Fruit fly (Drosophila melanogaster) whole organism, embryonic: ENCODE data around the gene MED14.

ENCODE experiments used
- Abd-B ChIP-seq: fragments of 200-800 bp; sonication (Bioruptor generic); optimal IDR thresholded peaks from 2 replicates; lab custom pipeline; 2018; ENCODE audit warnings: missing biosample characterization, mild to moderate bottlenecking, missing genetic modification characterization, moderate library complexity
- Atf6 ChIP-seq: fragments of 200-800 bp; sonication (Bioruptor generic); IDR thresholded peaks from 2 replicates; pipeline ENCODE4 v1.3.6; 2022; ENCODE audit warnings: missing biosample characterization, missing genetic modification characterization
- CG10267 ChIP-seq: fragments of 200-800 bp; sonication (Bioruptor generic); optimal IDR thresholded peaks from 2 replicates; lab custom pipeline; 2018; ENCODE audit warnings: missing biosample characterization, mild to moderate bottlenecking, missing genetic modification characterization, moderate library complexity
- CG10462 ChIP-seq: fragments of 200-800 bp; sonication (Bioruptor generic); optimal IDR thresholded peaks from 2 replicates; lab custom pipeline; 2016; ENCODE audit warnings: missing biosample characterization, missing genetic modification characterization
- CG11247 ChIP-seq: fragments of 200-800 bp; sonication (Bioruptor generic); IDR thresholded peaks from 2 replicates; pipeline ENCODE4 v1.3.6; 2022; ENCODE audit warnings: missing biosample characterization, missing genetic modification characterization
- CG11398 ChIP-seq: fragments of 200-800 bp; sonication (Bioruptor generic); optimal IDR thresholded peaks from 2 replicates; lab custom pipeline; 2016; ENCODE audit warnings: missing biosample characterization, missing genetic modification characterization
- CG11695 ChIP-seq: fragments of 200-800 bp; sonication (Bioruptor generic); IDR thresholded peaks from 3 replicates; pipeline ENCODE4 v1.3.6; 2022; ENCODE audit warnings: missing biosample characterization, missing genetic modification characterization
- CG14441 ChIP-seq: fragments of 200-800 bp; sonication (Bioruptor generic); IDR thresholded peaks from 2 replicates; pipeline ENCODE4 v1.3.6; 2022; ENCODE audit warnings: missing biosample characterization, missing genetic modification characterization
- CG14667 ChIP-seq: fragments of 200-800 bp; sonication (Bioruptor generic); IDR thresholded peaks from 2 replicates; pipeline ENCODE4 v1.3.6; 2022; ENCODE audit warnings: missing biosample characterization, missing genetic modification characterization
- CG14860 ChIP-seq: fragments of 200-800 bp; sonication (Bioruptor generic); IDR thresholded peaks from 3 replicates; pipeline ENCODE4 v1.3.6; 2022; ENCODE audit warnings: missing biosample characterization, missing genetic modification characterization; ENCODE audit not compliant: partially characterized antibody
- CG17361 ChIP-seq: fragments of 200-800 bp; sonication (Bioruptor generic); IDR thresholded peaks from 3 replicates; pipeline ENCODE4 v1.3.6; 2022; ENCODE audit warnings: missing biosample characterization, missing genetic modification characterization
- CG2199 ChIP-seq: fragments of 200-800 bp; sonication (Bioruptor generic); IDR thresholded peaks from 3 replicates; pipeline ENCODE4 v1.3.6; 2022; ENCODE audit warnings: missing biosample characterization, missing genetic modification characterization
- CG31388 ChIP-seq: fragments of 200-800 bp; sonication (Bioruptor generic); optimal IDR thresholded peaks from 2 replicates; lab custom pipeline; 2016; ENCODE audit warnings: missing biosample characterization, missing genetic modification characterization
- CG3163 ChIP-seq: fragments of 200-800 bp; sonication (Bioruptor generic); optimal IDR thresholded peaks from 3 replicates; lab custom pipeline; 2016; ENCODE audit warnings: missing biosample characterization, missing genetic modification characterization
- CG34422 ChIP-seq: fragments of 200-800 bp; sonication (Bioruptor generic); IDR thresholded peaks from 3 replicates; pipeline ENCODE4 v1.3.6; 2022; ENCODE audit warnings: missing biosample characterization, missing genetic modification characterization
- CG4424 ChIP-seq: fragments of 200-800 bp; sonication (Bioruptor generic); optimal IDR thresholded peaks from 3 replicates; lab custom pipeline; 2016; ENCODE audit warnings: missing biosample characterization, missing genetic modification characterization
- CG6854 ChIP-seq: fragments of 200-800 bp; sonication (Bioruptor generic); optimal IDR thresholded peaks from 3 replicates; lab custom pipeline; 2017; ENCODE audit warnings: missing biosample characterization, mild to moderate bottlenecking, missing genetic modification characterization
- CG7556 ChIP-seq: fragments of 200-800 bp; sonication (Bioruptor generic); optimal IDR thresholded peaks from 2 replicates; lab custom pipeline; 2017; ENCODE audit warnings: missing biosample characterization, mild to moderate bottlenecking, missing genetic modification characterization
- CG8281 ChIP-seq: fragments of 200-800 bp; sonication (Bioruptor generic); optimal IDR thresholded peaks from 2 replicates; lab custom pipeline; 2018; ENCODE audit warnings: missing biosample characterization, mild to moderate bottlenecking, missing genetic modification characterization, moderate library complexity
- CG8388 ChIP-seq: fragments of 200-800 bp; sonication (Bioruptor generic); optimal IDR thresholded peaks from 2 replicates; lab custom pipeline; 2019; ENCODE audit warnings: missing biosample characterization, mild to moderate bottlenecking, missing genetic modification characterization, moderate library complexity
- CG8478 ChIP-seq: fragments of >200 bp; optimal IDR thresholded peaks from 2 replicates; lab custom pipeline; 2018
- CG9437 ChIP-seq: fragments of 200-800 bp; sonication (Bioruptor generic); optimal IDR thresholded peaks from 2 replicates; lab custom pipeline; 2018; ENCODE audit warnings: missing biosample characterization, mild to moderate bottlenecking, missing genetic modification characterization
- Hr51 ChIP-seq, 2 experiments: fragments of 200-800 bp; sonication (Bioruptor generic); optimal IDR thresholded peaks; 2 replicates in 1 of 2; 3 replicates in 1 of 2; lab custom pipeline; 2016 to 2018; ENCODE audit warnings: missing biosample characterization in 2 of 2, missing genetic modification characterization in 2 of 2, mild to moderate bottlenecking in 1 of 2, moderate library complexity in 1 of 2
- Hsf ChIP-seq: fragments of 200-800 bp; sonication (Bioruptor generic); optimal IDR thresholded peaks from 3 replicates; lab custom pipeline; 2016; ENCODE audit warnings: missing biosample characterization, missing genetic modification characterization
- Lpt ChIP-seq: fragments of >200 bp; optimal IDR thresholded peaks from 2 replicates; lab custom pipeline; 2018; ENCODE audit warnings: missing biosample characterization, missing genetic modification characterization
- MBD-R2 ChIP-seq: fragments of 200-800 bp; sonication (Bioruptor generic); IDR thresholded peaks from 2 replicates; pipeline ENCODE4 v1.3.6; 2022; ENCODE audit warnings: missing biosample characterization, missing genetic modification characterization
- Oli ChIP-seq: fragments of 200-800 bp; sonication (Bioruptor generic); optimal IDR thresholded peaks from 2 replicates; lab custom pipeline; 2018; ENCODE audit warnings: missing biosample characterization, mild to moderate bottlenecking, missing genetic modification characterization, moderate library complexity
- Optix ChIP-seq: fragments of 200-800 bp; sonication (Bioruptor generic); IDR thresholded peaks from 3 replicates; pipeline ENCODE4 v1.3.6; 2022; ENCODE audit warnings: missing biosample characterization, missing genetic modification characterization
- Pdp1 ChIP-seq, 2 experiments: fragments of 200-800 bp; sonication (Bioruptor generic); optimal IDR thresholded peaks; 3 replicates each; lab custom pipeline; 2016; ENCODE audit warnings: missing biosample characterization in 2 of 2, missing genetic modification characterization in 2 of 2, mild to moderate bottlenecking in 1 of 2, moderate library complexity in 1 of 2
- Poxn ChIP-seq: fragments of 200-800 bp; sonication (Bioruptor generic); IDR thresholded peaks from 2 replicates; pipeline ENCODE4 v1.3.6; 2022; ENCODE audit warnings: missing biosample characterization, missing genetic modification characterization
- Rfx ChIP-seq: fragments of 200-800 bp; sonication (Bioruptor generic); IDR thresholded peaks from 2 replicates; pipeline ENCODE4 v1.3.6; 2022; ENCODE audit warnings: missing biosample characterization, missing genetic modification characterization
- ash1 ChIP-seq: fragments of 200-800 bp; sonication (Bioruptor generic); optimal IDR thresholded peaks from 2 replicates; lab custom pipeline; 2018; ENCODE audit warnings: missing biosample characterization, mild to moderate bottlenecking, missing genetic modification characterization
- bigmax ChIP-seq: fragments of 200-800 bp; sonication (Bioruptor generic); optimal IDR thresholded peaks from 2 replicates; lab custom pipeline; 2018; ENCODE audit warnings: missing biosample characterization, mild to moderate bottlenecking, missing genetic modification characterization
- cato ChIP-seq: fragments of 200-800 bp; sonication (Bioruptor generic); optimal IDR thresholded peaks from 2 replicates; lab custom pipeline; 2016; ENCODE audit warnings: missing biosample characterization, missing genetic modification characterization, borderline replicate concordance
- chn ChIP-seq: fragments of 200-800 bp; sonication (Bioruptor generic); optimal IDR thresholded peaks from 2 replicates; lab custom pipeline; 2016; ENCODE audit warnings: missing biosample characterization, missing genetic modification characterization
- crp ChIP-seq, 2 experiments: fragments of 200-800 bp; sonication (Bioruptor generic); optimal IDR thresholded peaks; 2 replicates in 1 of 2; 3 replicates in 1 of 2; lab custom pipeline; 2017; ENCODE audit warnings: missing biosample characterization in 2 of 2, missing genetic modification characterization in 2 of 2, mild to moderate bottlenecking in 1 of 2, moderate library complexity in 1 of 2
- hkb ChIP-seq, 2 experiments: fragments of 200-800 bp in 1 of 2; fragments of >200 bp in 1 of 2; sonication (Bioruptor generic) in 1 of 2; IDR thresholded peaks in 1 of 2; optimal IDR thresholded peaks in 1 of 2; 2 replicates each; pipeline versions ENCODE4 v1.3.6 to Lab custom; 2017 to 2022; ENCODE audit warnings: missing biosample characterization in 1 of 2, missing genetic modification characterization in 1 of 2
- lilli ChIP-seq: fragments of 200-800 bp; sonication (Bioruptor generic); optimal IDR thresholded peaks from 3 replicates; lab custom pipeline; 2016; ENCODE audit warnings: missing biosample characterization, missing genetic modification characterization
- pum ChIP-seq: fragments of 200-800 bp; sonication (Bioruptor generic); optimal IDR thresholded peaks from 2 replicates; lab custom pipeline; 2016; ENCODE audit warnings: missing biosample characterization, missing genetic modification characterization
- ranshi ChIP-seq: fragments of 200-800 bp; sonication (Bioruptor generic); IDR thresholded peaks from 2 replicates; pipeline ENCODE4 v1.3.6; 2022; ENCODE audit warnings: missing biosample characterization, missing genetic modification characterization
- ro ChIP-seq: fragments of 200-800 bp; sonication (Bioruptor generic); IDR thresholded peaks from 2 replicates; pipeline ENCODE4 v1.3.6; 2022; ENCODE audit warnings: missing biosample characterization, missing genetic modification characterization
- row ChIP-seq: fragments of 200-800 bp; sonication (Bioruptor generic); IDR thresholded peaks from 3 replicates; pipeline ENCODE4 v1.3.6; 2022; ENCODE audit warnings: missing biosample characterization, missing genetic modification characterization
- salm ChIP-seq: fragments of 200-800 bp; sonication (Bioruptor generic); optimal IDR thresholded peaks from 2 replicates; lab custom pipeline; 2018; ENCODE audit warnings: missing biosample characterization, mild to moderate bottlenecking, missing genetic modification characterization
- sima ChIP-seq: fragments of 200-800 bp; sonication (Bioruptor generic); optimal IDR thresholded peaks from 2 replicates; lab custom pipeline; 2016; ENCODE audit warnings: missing biosample characterization, missing genetic modification characterization
- tgo ChIP-seq: fragments of 200-800 bp; sonication (Bioruptor generic); IDR thresholded peaks from 3 replicates; pipeline ENCODE4 v1.3.6; 2022; ENCODE audit warnings: missing biosample characterization, missing genetic modification characterization
- trem ChIP-seq: fragments of 200-800 bp; optimal IDR thresholded peaks from 3 replicates; lab custom pipeline; 2019; ENCODE audit warnings: missing biosample characterization, mild to moderate bottlenecking, missing genetic modification characterization, moderate library complexity
- tup ChIP-seq: fragments of 200-800 bp; sonication (Bioruptor generic); optimal IDR thresholded peaks from 2 replicates; lab custom pipeline; 2016; ENCODE audit warnings: missing biosample characterization, mild to moderate bottlenecking, missing genetic modification characterization, moderate library complexity
- zfh1 ChIP-seq: fragments of 200-800 bp; sonication (Bioruptor generic); IDR thresholded peaks from 3 replicates; pipeline ENCODE4 v1.3.6; 2022; ENCODE audit warnings: missing biosample characterization, missing genetic modification characterization

MED14 gene

dm6 chr3L:633272-634254, 40.5 kb downstream of the MED14 start (continued):
- TF ChIP-seq salm (tag; lab: Kevin White, UChicago) (peak; percentile 59), CG8281 (peak; percentile 60), pum (GFP tag; lab: Kevin White, UChicago) (peak; percentile 91), ranshi (GFP tag; lab: Robert Waterston, UW) (peak; percentile 85), CG8478 (lab: Kevin White, UChicago) (peak; percentile 40), crp (GFP tag; optimal IDR thresholded peaks at IDR 0.05; lab: Kevin White, UChicago) (peak in 1 of 2 experiments; percentile 22), tgo (peak; percentile 68), lilli (GFP tag; lab: Kevin White, UChicago) (peak; percentile 72), CG3163 (GFP tag; lab: Kevin White, UChicago) (peak; percentile 56), trem (peak; percentile 77), CG14667 (peak; percentile 64), CG17361 (GFP tag; lab: Robert Waterston, UW) (peak; percentile 70), bigmax (GFP tag; lab: Kevin White, UChicago) (no peak), CG4424 (GFP tag; lab: Kevin White, UChicago) (peak; percentile 92), MBD-R2 (GFP tag; lab: Robert Waterston, UW) (peak; percentile 38; the same call in 1 of the 2 replicates), hkb (optimal IDR thresholded peaks at IDR 0.05; lab: Kevin White, UChicago) (no peak), hkb (GFP tag; IDR thresholded peaks at IDR 0.05; lab: Robert Waterston, UW) (peak; percentile 83), CG8388 (peak; percentile 91), CG2199 (GFP tag; lab: Robert Waterston, UW) (peak; percentile 92; the same call in 1 of the 3 replicates), CG10267 (peak; percentile 81), Abd-B (GFP tag; lab: Kevin White, UChicago) (peak; percentile 86), row (GFP tag; lab: Robert Waterston, UW) (peak; percentile 89), sima (GFP tag; lab: Kevin White, UChicago) (peak; percentile 13), CG7556 (peak; percentile 80), Optix (GFP tag; lab: Robert Waterston, UW) (peak; percentile 88), Rfx (GFP tag; lab: Robert Waterston, UW) (peak; percentile 62), cato (GFP tag; lab: Kevin White, UChicago) (peak; percentile 85), CG11398 (GFP tag; lab: Kevin White, UChicago) (peak; percentile 78), CG6854 (no peak), Lpt (GFP tag; lab: Kevin White, UChicago) (no peak), ash1 (GFP tag; lab: Kevin White, UChicago) (no peak), Pdp1 (GFP tag; optimal IDR thresholded peaks at IDR 0.05; lab: Kevin White, UChicago) (peak; percentile 73 to 76), tup (GFP tag; lab: Kevin White, UChicago) (peak; percentile 24), Poxn (GFP tag; lab: Robert Waterston, UW) (no peak), Hr51 (GFP tag; optimal IDR thresholded peaks at IDR 0.05; lab: Kevin White, UChicago) (peak; percentile 57 to 83), CG34422 (peak; percentile 87), chn (GFP tag; lab: Kevin White, UChicago) (peak; percentile 94), Atf6 (GFP tag; lab: Robert Waterston, UW) (peak; percentile 63; the same call in 1 of the 2 replicates), CG14860 (GFP tag; lab: Robert Waterston, UW) (no peak), CG9437 (GFP tag; lab: Kevin White, UChicago) (peak; percentile 75), CG10462 (GFP tag; lab: Kevin White, UChicago) (peak; percentile 78), zfh1 (GFP tag; lab: Robert Waterston, UW) (peak; percentile 93), ro (GFP tag; lab: Robert Waterston, UW) (peak; percentile 77), CG11695 (GFP tag; lab: Robert Waterston, UW) (0 out of 3 replicates have a peak, but pooled peaks have one; percentile 52), Hsf (GFP tag; lab: Kevin White, UChicago) (peak; percentile 87), CG31388 (GFP tag; lab: Kevin White, UChicago) (peak; percentile 49), CG14441 (GFP tag; lab: Robert Waterston, UW) (peak; percentile 73), CG11247 (peak; percentile 53; the same call in 1 of the 2 replicates), Oli (tag; lab: Kevin White, UChicago) (peak; percentile 91)
